Fruit fly (Drosophila melanogaster): Measurements from ENCODE around the gene COX7AL.

- no peak for TF ChIP-seq EcR (GFP tag; optimal IDR thresholded peaks at IDR 0.05)
- no peak for TF ChIP-seq psq (optimal IDR thresholded peaks at IDR 0.05)
- no peak for TF ChIP-seq CG8478 (optimal IDR thresholded peaks at IDR 0.05)
- TF ChIP-seq Dll (optimal IDR thresholded peaks at IDR 0.05) = no peak
- TF ChIP-seq usp (GFP tag; optimal IDR thresholded peaks at IDR 0.05) = no peak
Observed at dm6 chr3R:8343251-8343744, at the start of gene COX7AL, which contains the start of gene PNKP.

Measured in whole organism.